Worm (Caenorhabditis elegans) whole organism, L4 larva: ENCODE data around the gene srh-269.
A peak's percentile ranks its signal among the peaks of the same experiment; 100 is the strongest.

Source experiments
- F37D6.2 ChIP-seq: sonication (generic microtip); optimal IDR thresholded peaks from 2 replicates; lab custom pipeline; 2016; ENCODE audit warnings: mild to moderate bottlenecking, missing genetic modification characterization, missing compliant biosample characterization
- R02D3.7 ChIP-seq: fragments of 150-350 bp; sonication (generic microtip); optimal IDR thresholded peaks from 3 replicates; lab custom pipeline; 2014; ENCODE audit warnings: missing biosample characterization, missing genetic modification characterization
- T26A8.4 ChIP-seq: fragments of 200-800 bp; sonication (Bioruptor generic); IDR thresholded peaks from 2 replicates; pipeline ENCODE4 v1.3.6; 2022; ENCODE audit warnings: missing genetic modification characterization, missing compliant biosample characterization
- ZK337.2 ChIP-seq: fragments of 200-800 bp; sonication (Bioruptor generic); IDR thresholded peaks from 2 replicates; pipeline ENCODE4 v1.3.6; 2022; ENCODE audit warnings: missing genetic modification reagents, missing genetic modification characterization, missing compliant biosample characterization
- aha-1 ChIP-seq: fragments of 150-350 bp; peaks from one replicate; lab custom pipeline; 2014; ENCODE audit warnings: missing biosample characterization, missing genetic modification characterization
- aly-2 ChIP-seq: sonication (generic microtip); optimal IDR thresholded peaks from 2 replicates; lab custom pipeline; 2018; ENCODE audit warnings: missing biosample characterization, missing genetic modification characterization
- ama-1 ChIP-seq: fragments of 150-350 bp; optimal IDR thresholded peaks from 2 replicates; lab custom pipeline; 2014; ENCODE audit warnings: inconsistent platforms, mixed read lengths
- ceh-28 ChIP-seq: fragments of 150-350 bp; optimal IDR thresholded peaks from 2 replicates; lab custom pipeline; 2014; ENCODE audit warnings: missing biosample characterization, missing genetic modification reagents, missing genetic modification characterization
- ceh-62 ChIP-seq: sonication (generic microtip); optimal IDR thresholded peaks from 2 replicates; lab custom pipeline; 2017; ENCODE audit warnings: missing biosample characterization, missing genetic modification characterization
- ctbp-1 ChIP-seq: fragments of 200-800 bp; sonication (Bioruptor generic); IDR thresholded peaks from 2 replicates; pipeline ENCODE4 v1.3.6; 2022; ENCODE audit warnings: missing genetic modification reagents, missing genetic modification characterization, missing compliant biosample characterization
- daf-12 ChIP-seq: fragments of 150-350 bp; optimal IDR thresholded peaks from 2 replicates; lab custom pipeline; 2014; ENCODE audit warnings: missing biosample characterization, missing genetic modification reagents, missing genetic modification characterization
- duxl-1 ChIP-seq: sonication (generic microtip); optimal IDR thresholded peaks from 2 replicates; lab custom pipeline; 2016; ENCODE audit warnings: mild to moderate bottlenecking, missing genetic modification characterization, moderate library complexity, missing compliant biosample characterization; ENCODE audit not compliant: poor library complexity
- dve-1 ChIP-seq: sonication (generic microtip); optimal IDR thresholded peaks from 2 replicates; lab custom pipeline; 2017; ENCODE audit warnings: antibody characterized with exemption, mild to moderate bottlenecking, missing genetic modification characterization, missing compliant biosample characterization; ENCODE audit not compliant: insufficient read depth
- hlh-11 ChIP-seq: fragments of 200-800 bp; sonication (Bioruptor generic); optimal IDR thresholded peaks from 2 replicates; lab custom pipeline; 2018; ENCODE audit warnings: mild to moderate bottlenecking, missing genetic modification characterization, missing compliant biosample characterization
- hlh-30 ChIP-seq: sonication (generic microtip); optimal IDR thresholded peaks from 2 replicates; lab custom pipeline; 2017; ENCODE audit warnings: antibody characterized with exemption, mild to moderate bottlenecking, missing genetic modification characterization, missing compliant biosample characterization; ENCODE audit not compliant: insufficient read depth
- lim-7 ChIP-seq: fragments of 200-800 bp; sonication (Bioruptor generic); IDR thresholded peaks from 2 replicates; pipeline ENCODE4 v1.3.6; 2022; ENCODE audit warnings: missing genetic modification characterization, missing compliant biosample characterization
- lin-39 ChIP-seq: fragments of 150-350 bp; optimal IDR thresholded peaks from 2 replicates; lab custom pipeline; 2014; ENCODE audit warnings: missing biosample characterization, missing genetic modification reagents, missing genetic modification characterization
- madf-9 ChIP-seq: fragments of 200-800 bp; sonication (Bioruptor generic); conservative IDR thresholded peaks from 2 replicates; pipeline ENCODE4 v1.3.6; 2022; ENCODE audit warnings: missing genetic modification reagents, missing genetic modification characterization, missing compliant biosample characterization
- mes-2 ChIP-seq: sonication (generic microtip); optimal IDR thresholded peaks from 2 replicates; lab custom pipeline; 2016; ENCODE audit warnings: missing genotype, mild to moderate bottlenecking, missing genetic modification characterization, missing compliant biosample characterization; ENCODE audit not compliant: poor library complexity, severe bottlenecking
- nhr-41 ChIP-seq: fragments of 200-800 bp; sonication (Bioruptor generic); IDR thresholded peaks from 2 replicates; pipeline ENCODE4 v1.3.6; 2022; ENCODE audit warnings: missing genetic modification reagents, missing genetic modification characterization, missing compliant biosample characterization
- nhr-77 ChIP-seq: fragments of 150-350 bp; optimal IDR thresholded peaks from 2 replicates; lab custom pipeline; 2014; ENCODE audit warnings: missing biosample characterization, missing genetic modification characterization
- saeg-2 ChIP-seq: fragments of 200-800 bp; sonication (Bioruptor generic); IDR thresholded peaks from 2 replicates; pipeline ENCODE4 v1.3.6; 2022; ENCODE audit warnings: missing genetic modification reagents, missing genetic modification characterization, missing compliant biosample characterization
- set-16 ChIP-seq: fragments of 200-800 bp; sonication (Bioruptor generic); IDR thresholded peaks from 2 replicates; pipeline ENCODE4 v1.3.6; 2022; ENCODE audit warnings: missing genetic modification reagents, missing genetic modification characterization, missing compliant biosample characterization
- spr-1 ChIP-seq: sonication (generic microtip); optimal IDR thresholded peaks from 2 replicates; lab custom pipeline; 2016; ENCODE audit warnings: mild to moderate bottlenecking, missing genetic modification characterization, missing compliant biosample characterization
- spr-3 ChIP-seq: fragments of 200-800 bp; sonication (Bioruptor generic); optimal IDR thresholded peaks from 2 replicates; lab custom pipeline; 2018; ENCODE audit warnings: mild to moderate bottlenecking, missing genetic modification characterization, missing compliant biosample characterization
- tag-97 ChIP-seq: fragments of 200-800 bp; sonication (Bioruptor generic); IDR thresholded peaks from 2 replicates; pipeline ENCODE4 v1.3.6; 2022; ENCODE audit warnings: missing genetic modification characterization, missing compliant biosample characterization
- unc-62 ChIP-seq, 3 experiments: fragments of 150-350 bp in 1 of 3; sonication (generic microtip); optimal IDR thresholded peaks in 2 of 3; peaks in 1 of 3; 1 replicate in 1 of 3; 2 replicates in 2 of 3; lab custom pipeline; 2014 to 2017; ENCODE audit warnings: missing biosample characterization in 3 of 3, missing genetic modification characterization in 3 of 3, missing genetic modification reagents in 3 of 3, missing genotype in 1 of 3
- vab-7 ChIP-seq: fragments of 200-800 bp; sonication (Bioruptor generic); IDR thresholded peaks from 2 replicates; pipeline ENCODE4 v1.3.6; 2022; ENCODE audit warnings: missing genetic modification reagents, missing genetic modification characterization, missing compliant biosample characterization
- zfp-3 ChIP-seq: fragments of 200-800 bp; sonication (Bioruptor generic); conservative IDR thresholded peaks from 2 replicates; pipeline ENCODE4 v1.3.6; 2022; ENCODE audit warnings: missing genetic modification reagents, missing genetic modification characterization, missing compliant biosample characterization

Gene srh-269

DNA sequence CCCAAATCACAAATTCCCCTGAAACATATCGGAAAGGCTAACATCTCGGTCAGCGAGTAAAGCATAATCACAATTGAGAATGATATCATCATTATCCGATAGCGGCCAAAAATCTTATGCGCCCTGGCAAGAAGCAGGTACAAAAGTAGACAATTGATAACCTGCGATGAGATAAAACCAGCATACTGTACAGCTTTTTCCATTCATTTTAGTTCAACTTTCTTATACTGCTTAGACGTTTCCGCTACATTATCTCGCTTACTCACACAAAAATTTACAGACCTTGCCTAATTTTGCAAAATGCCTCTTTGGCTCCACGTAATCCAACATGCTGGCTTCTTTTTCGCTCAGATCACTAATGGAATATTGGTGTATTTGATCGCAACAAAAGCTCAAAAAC lies 8.9 kb downstream of the srh-269 start, which contains the start of gene str-150:
Gene str-150, plus strand, starts transcription at position 301 of the 400 bp plus-strand sequence.
- no peak for TF ChIP-seq R02D3.7 (tag; lab: Kevin White, UChicago)
- no peak for TF ChIP-seq madf-9 (GFP tag; lab: Robert Waterston, UW)

DNA sequence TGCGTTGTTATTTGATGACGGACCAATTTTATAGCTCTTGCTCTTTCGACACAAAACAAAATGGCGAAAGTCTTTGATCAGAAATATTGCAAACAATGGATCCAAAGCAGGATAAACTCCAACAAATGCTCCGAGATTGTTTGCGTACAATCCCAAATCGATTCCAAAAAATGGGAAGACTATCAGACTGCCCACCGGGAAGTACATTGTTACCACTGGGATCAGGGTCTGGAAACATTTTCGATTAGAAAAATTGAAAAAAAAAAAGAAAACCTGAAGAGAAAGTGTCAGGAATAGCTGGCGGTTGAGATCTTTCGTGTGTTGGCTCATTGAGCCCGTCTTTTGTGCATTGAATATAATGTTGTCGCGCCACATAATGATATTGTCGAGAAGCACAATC lies 10.8 kb downstream of the srh-269 start:
- TF ChIP-seq aha-1 (tag; lab: Kevin White, UChicago) (peak; percentile 46), spr-1 (tag; lab: Kevin White, UChicago) (no peak), F37D6.2 (tag; lab: Kevin White, UChicago) (no peak), nhr-77 (tag; lab: Kevin White, UChicago) (no peak), hlh-11 (tag; lab: Kevin White, UChicago) (no peak), saeg-2 (GFP tag; lab: Robert Waterston, UW) (no peak)

DNA sequence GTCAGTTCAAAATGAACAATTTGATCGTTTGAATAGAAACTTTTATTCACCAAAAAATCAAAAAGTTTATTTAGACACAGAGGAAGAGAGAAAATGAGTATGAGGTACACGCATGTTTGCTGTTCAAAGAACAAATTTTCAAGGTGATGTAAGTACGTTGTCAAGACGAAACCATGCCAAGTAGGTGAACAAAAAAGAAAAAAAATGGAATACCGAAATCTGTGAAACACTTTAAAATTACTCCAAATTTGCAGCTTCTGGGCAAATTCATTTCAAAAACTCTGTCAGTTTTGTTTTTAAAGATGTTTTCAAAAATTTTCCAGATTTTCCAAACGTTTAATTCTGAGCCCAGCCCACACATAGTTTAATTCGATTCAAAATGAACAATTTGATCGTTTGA lies 11.4 kb downstream of the srh-269 start, which contains the start of gene nhr-271:
Gene nhr-271, minus strand, starts transcription at position 101 of the 400 bp plus-strand sequence.
- no peak for TF ChIP-seq ceh-62
- TF ChIP-seq vab-7 (GFP tag; lab: Robert Waterston, UW) = no peak
- no peak for TF ChIP-seq dve-1
- TF ChIP-seq ctbp-1 (GFP tag; lab: Robert Waterston, UW) = no peak

DNA sequence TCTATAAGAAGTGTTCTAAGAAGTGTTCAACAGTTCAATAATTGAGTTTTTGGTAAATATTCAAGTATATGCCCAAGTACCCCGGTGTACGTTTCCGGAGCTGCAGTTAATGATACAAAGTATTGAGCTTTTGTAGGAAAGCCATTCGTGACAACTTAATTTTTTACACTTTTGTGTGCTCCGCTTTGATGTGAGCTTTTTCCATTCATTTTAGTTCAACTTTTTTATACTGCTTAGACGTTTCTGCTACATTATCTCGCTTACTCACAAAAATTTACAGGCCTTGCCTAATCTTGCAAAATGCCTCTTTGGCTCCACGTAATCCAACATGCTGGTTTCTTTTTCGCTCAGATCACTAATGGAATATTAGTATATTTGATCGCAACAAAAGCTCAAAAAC lies 15.9 kb downstream of the srh-269 start, which contains the start of gene str-151:
Gene str-151, plus strand, starts transcription at position 301 of the 400 bp plus-strand sequence.
- TF ChIP-seq daf-12 (tag; lab: Kevin White, UChicago) (no peak), zfp-3 (GFP tag; lab: Robert Waterston, UW) (no peak), spr-3 (GFP tag; lab: Kevin White, UChicago) (no peak), lim-7 (no peak), hlh-30 (tag; lab: Kevin White, UChicago) (no peak), tag-97 (GFP tag; lab: Robert Waterston, UW) (no peak), mes-2 (tag; lab: Kevin White, UChicago) (no peak), dve-1 (no peak), ceh-28 (tag; lab: Kevin White, UChicago) (no peak), aly-2 (tag; lab: Kevin White, UChicago) (no peak), nhr-41 (GFP tag; lab: Robert Waterston, UW) (no peak)

DNA sequence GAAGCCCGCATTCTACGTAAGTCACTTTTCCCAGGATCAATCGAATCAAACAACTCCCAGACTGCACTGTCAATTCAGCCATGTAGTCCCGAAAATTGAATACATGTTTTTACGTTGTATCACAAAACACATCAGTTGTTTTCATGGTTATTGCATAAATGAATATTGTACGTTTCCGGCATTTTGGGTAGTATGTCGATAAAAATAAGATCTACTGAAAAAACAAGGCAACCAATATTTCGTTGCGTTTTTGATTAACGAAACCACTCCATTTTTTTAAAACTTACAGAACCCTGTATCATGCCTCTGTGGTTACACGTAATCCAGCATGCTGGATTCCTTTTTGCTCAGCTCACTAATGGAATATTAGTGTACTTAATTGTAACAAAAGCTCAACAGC lies 18.7 kb downstream of the srh-269 start, which contains the start of gene str-149:
Gene str-149, plus strand, starts transcription at position 301 of the 400 bp plus-strand sequence.
- TF ChIP-seq set-16 (GFP tag; lab: Robert Waterston, UW) (no peak), ZK337.2 (GFP tag; lab: Robert Waterston, UW) (no peak), duxl-1 (no peak), T26A8.4 (GFP tag; lab: Robert Waterston, UW) (no peak), F37D6.2 (tag; lab: Kevin White, UChicago) (no peak)

DNA sequence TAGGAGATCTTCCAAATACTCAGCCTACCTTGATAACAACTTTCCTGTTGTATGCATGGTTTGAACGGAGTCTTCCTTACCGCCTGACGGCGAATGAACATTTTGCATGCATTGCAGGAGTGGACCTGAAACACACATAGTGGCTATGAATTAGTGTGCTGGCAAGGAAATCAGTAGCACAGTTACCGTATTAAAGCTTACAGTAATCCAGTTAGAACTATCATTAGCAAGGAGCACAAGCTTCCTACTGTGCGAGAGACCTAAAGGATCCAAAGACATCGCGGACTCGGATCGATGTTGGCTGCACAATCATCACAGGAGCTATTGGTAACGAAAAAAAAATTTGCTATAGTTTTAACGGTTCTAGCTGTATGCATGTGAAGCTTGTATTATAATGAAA lies 21.1 kb downstream of the srh-269 start, which contains the start of gene nhr-233:
Gene nhr-233, minus strand, starts transcription at position 101 of the 400 bp plus-strand sequence.
- TF ChIP-seq unc-62 (GFP tag; optimal IDR thresholded peaks at IDR 0.05 in 1 of 2; lab: Kevin White, UChicago) (peak in 1 of 2 experiments; percentile 19), unc-62 (tag; optimal IDR thresholded peaks at IDR 0.05; lab: Kevin White, UChicago) (no peak), lin-39 (tag; lab: Kevin White, UChicago) (no peak)

DNA sequence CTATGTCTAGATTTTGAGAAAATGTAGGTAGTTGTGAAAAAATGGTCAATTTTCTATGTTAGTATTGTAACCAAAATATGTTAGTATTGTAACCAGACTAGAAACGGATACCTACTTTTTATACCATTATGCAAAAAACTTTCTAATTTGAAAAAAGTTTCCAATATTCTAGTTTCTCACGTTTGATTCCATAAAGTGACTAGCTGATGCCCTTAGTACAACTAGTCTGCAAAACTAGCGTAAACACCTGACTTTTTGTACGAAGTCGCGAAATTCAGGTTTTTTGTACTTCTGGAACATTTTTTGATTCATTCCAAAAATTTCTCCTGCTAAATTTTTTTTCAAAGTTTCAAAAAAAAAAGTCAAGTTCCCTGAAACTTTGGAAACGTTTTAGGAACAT lies 23.8 kb downstream of the srh-269 start:
- TF ChIP-seq aha-1 (tag; lab: Kevin White, UChicago) (peak; percentile 76), unc-62 (GFP tag; optimal IDR thresholded peaks at IDR 0.05 in 1 of 2; lab: Kevin White, UChicago) (peak in 1 of 2 experiments; percentile 78), unc-62 (tag; optimal IDR thresholded peaks at IDR 0.05; lab: Kevin White, UChicago) (no peak), ama-1 (lab: Kevin White, UChicago) (no peak)
